Worm (Caenorhabditis elegans): Measurements from ENCODE around the gene F47G3.3.

DNA sequence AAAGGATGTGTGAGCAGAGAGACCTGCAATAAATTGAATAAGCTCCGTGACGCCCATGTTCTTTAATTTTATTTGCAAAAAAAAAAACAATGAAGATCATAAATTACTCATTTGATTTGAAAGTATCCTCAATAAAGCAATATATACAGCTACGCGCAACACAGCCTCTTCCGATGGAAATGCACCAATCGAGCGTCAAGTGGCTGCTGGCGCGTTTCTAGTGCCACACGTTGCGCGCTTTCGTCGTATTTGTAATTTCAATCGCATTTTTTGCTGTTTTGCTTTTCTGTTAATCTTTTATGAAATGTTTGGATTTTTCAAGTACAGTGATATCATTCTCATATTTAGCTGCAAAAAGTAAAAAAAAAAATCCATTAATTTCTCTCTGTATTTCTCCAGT lies 6.4 kb downstream of the F47G3.3 start:
- TF ChIP-seq mab-5 (tag; optimal IDR thresholded peaks at IDR 0.05), result no peak
- TF ChIP-seq ztf-11 (tag; optimal IDR thresholded peaks at IDR 0.05), result no peak
- TF ChIP-seq unc-62 (GFP tag; optimal IDR thresholded peaks at IDR 0.05), result no peak
- peak; percentile 75 for TF ChIP-seq sma-3 (GFP tag; optimal IDR thresholded peaks at IDR 0.05)
- no peak for TF ChIP-seq nhr-77 (tag; optimal IDR thresholded peaks at IDR 0.05)
- no peak for TF ChIP-seq snpc-4 (tag; optimal IDR thresholded peaks at IDR 0.05)
- TF ChIP-seq nhr-6 (tag; optimal IDR thresholded peaks at IDR 0.05), result no peak
- TF ChIP-seq ama-1 (optimal IDR thresholded peaks at IDR 0.05), result no peak

Measured in whole organism, L2 larva.